Fruit fly (Drosophila melanogaster): ENCODE measurements around the gene CenB1A.

DNA sequence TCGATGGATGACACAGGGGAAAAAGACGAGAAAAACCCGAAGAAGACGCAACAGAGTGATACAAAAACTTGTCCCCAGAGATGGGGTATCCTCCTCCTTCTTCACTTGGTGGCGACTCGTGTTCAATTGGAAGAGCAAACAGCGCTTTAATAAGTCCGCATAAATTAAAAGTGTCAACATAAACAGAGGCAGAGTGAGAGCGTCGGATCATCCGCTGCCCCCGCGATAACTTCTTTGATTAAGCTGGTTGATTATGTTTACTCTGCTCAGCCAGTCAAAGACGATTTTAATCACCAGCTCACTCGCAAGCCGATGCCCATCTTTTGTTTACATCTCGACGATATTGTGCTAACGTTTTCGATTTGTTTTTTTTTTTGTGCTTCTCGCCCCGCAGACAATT lies 1.7 kb downstream of the CenB1A start:
- TF ChIP-seq Sin3A (optimal IDR thresholded peaks at IDR 0.05), result no peak
- TF ChIP-seq h (optimal IDR thresholded peaks at IDR 0.05), result no peak

Measured in Kc167 (cell line).